Worm (Caenorhabditis elegans) whole organism, early embryonic: Measurements from ENCODE around the gene C36B7.5.

Experiments used
- B0310.2 ChIP-seq: sonication (generic microtip); optimal IDR thresholded peaks from 2 replicates; lab custom pipeline; 2016; ENCODE audit warnings: mild to moderate bottlenecking, missing genetic modification characterization, missing compliant biosample characterization
- F13C5.2 ChIP-seq: sonication (generic microtip); optimal IDR thresholded peaks from 2 replicates; lab custom pipeline; 2017; ENCODE audit warnings: mild to moderate bottlenecking, missing genetic modification characterization, inconsistent platforms, missing compliant biosample characterization
- aly-1 ChIP-seq: sonication (generic microtip); optimal IDR thresholded peaks from 2 replicates; lab custom pipeline; 2016; ENCODE audit warnings: missing genetic modification characterization, missing compliant biosample characterization
- ama-1 ChIP-seq: fragments of 150-350 bp; optimal IDR thresholded peaks from 2 replicates; lab custom pipeline; 2014
- ceh-13 ChIP-seq: fragments of 200-800 bp; sonication (Bioruptor generic); optimal IDR thresholded peaks from 2 replicates; lab custom pipeline; 2018; ENCODE audit warnings: mild to moderate bottlenecking, missing genetic modification characterization, missing compliant biosample characterization
- ceh-36 ChIP-seq: sonication (generic microtip); optimal IDR thresholded peaks from 2 replicates; lab custom pipeline; 2016; ENCODE audit warnings: missing genetic modification characterization, inconsistent platforms, missing compliant biosample characterization
- ets-7 ChIP-seq: sonication (generic microtip); optimal IDR thresholded peaks from 2 replicates; lab custom pipeline; 2016; ENCODE audit warnings: missing genotype, missing genetic modification characterization, missing compliant biosample characterization
- flt-1 ChIP-seq: fragments of 200-800 bp; sonication (Bioruptor generic); IDR thresholded peaks from 2 replicates; pipeline ENCODE4 v1.3.6; 2022; ENCODE audit warnings: missing genetic modification characterization, missing compliant biosample characterization
- hmbx-1 ChIP-seq: sonication (generic microtip); optimal IDR thresholded peaks from 2 replicates; lab custom pipeline; 2016; ENCODE audit warnings: mild to moderate bottlenecking, missing genetic modification characterization, missing compliant biosample characterization
- hmg-4 ChIP-seq: fragments of 200-800 bp; sonication (Bioruptor generic); optimal IDR thresholded peaks from 2 replicates; lab custom pipeline; 2018; ENCODE audit warnings: mild to moderate bottlenecking, missing genetic modification characterization, missing compliant biosample characterization
- hnd-1 ChIP-seq: sonication (generic microtip); optimal IDR thresholded peaks from 2 replicates; lab custom pipeline; 2016; ENCODE audit warnings: missing genetic modification characterization, missing compliant biosample characterization
- pes-1 ChIP-seq: fragments of 200-800 bp; sonication (Bioruptor generic); IDR thresholded peaks from 2 replicates; pipeline ENCODE4 v1.3.6; 2022; ENCODE audit warnings: missing genetic modification reagents, missing genetic modification characterization, missing compliant biosample characterization
- scrt-1 ChIP-seq: fragments of 200-800 bp; sonication (Bioruptor generic); IDR thresholded peaks from 2 replicates; pipeline ENCODE4 v1.3.6; 2022; ENCODE audit warnings: missing genetic modification characterization, missing compliant biosample characterization
- sea-1 ChIP-seq: fragments of 200-800 bp; sonication (Bioruptor generic); conservative IDR thresholded peaks from 2 replicates; pipeline ENCODE4 v1.3.6; 2022; ENCODE audit warnings: missing genetic modification characterization, missing compliant biosample characterization
- tbx-11 ChIP-seq: fragments of 200-800 bp; sonication (Bioruptor generic); IDR thresholded peaks from 2 replicates; pipeline ENCODE4 v1.3.6; 2022; ENCODE audit warnings: missing genetic modification characterization, missing compliant biosample characterization
- tbx-37 ChIP-seq: fragments of 200-800 bp; sonication (Bioruptor generic); conservative IDR thresholded peaks from 2 replicates; pipeline ENCODE4 v1.3.6; 2022; ENCODE audit warnings: missing genetic modification reagents, missing genetic modification characterization, missing compliant biosample characterization
- tra-4 ChIP-seq: sonication (generic microtip); optimal IDR thresholded peaks from 2 replicates; lab custom pipeline; 2017; ENCODE audit warnings: missing genetic modification characterization, missing compliant biosample characterization

C36B7.5 gene

ce11 chrX:7066003-7066402 is 30.2 kb downstream of the C36B7.5 start:
- TF ChIP-seq ama-1 (no peak), tra-4 (tag; lab: Kevin White, UChicago) (no peak), ceh-36 (no peak)

ce11 chrX:7063236-7063635 is 33.0 kb downstream of the C36B7.5 start, which contains the start of gene B0403.3:
TSS of gene B0403.3 (minus strand) at chrX:7063336.
- no peak for TF ChIP-seq pes-1 (GFP tag; lab: Robert Waterston, UW)
- no peak for TF ChIP-seq sea-1 (GFP tag; lab: Robert Waterston, UW)
- TF ChIP-seq ceh-13 (GFP tag; lab: Kevin White, UChicago), result no peak
- TF ChIP-seq hmbx-1, result no peak
- no peak for TF ChIP-seq aly-1
- TF ChIP-seq ets-7 (tag; lab: Kevin White, UChicago), result no peak
- TF ChIP-seq hmg-4, result no peak
- no peak for TF ChIP-seq tra-4 (tag; lab: Kevin White, UChicago)
- no peak for TF ChIP-seq tbx-11
- no peak for TF ChIP-seq B0310.2 (tag; lab: Kevin White, UChicago)
- TF ChIP-seq F13C5.2 (tag; lab: Kevin White, UChicago), result no peak
- TF ChIP-seq tbx-37 (GFP tag; lab: Robert Waterston, UW), result no peak

ce11 chrX:7061265-7061664 is 35.0 kb downstream of the C36B7.5 start:
- TF ChIP-seq tbx-11 (no peak), F13C5.2 (tag; lab: Kevin White, UChicago) (no peak), tbx-37 (GFP tag; lab: Robert Waterston, UW) (no peak)

- no peak for TF ChIP-seq ceh-13 (GFP tag; lab: Kevin White, UChicago)
- TF ChIP-seq hnd-1 (tag; lab: Kevin White, UChicago), result no peak
- TF ChIP-seq hmbx-1, result no peak
- no peak for TF ChIP-seq aly-1
- no peak for TF ChIP-seq F13C5.2 (tag; lab: Kevin White, UChicago)
- no peak for TF ChIP-seq sea-1 (GFP tag; lab: Robert Waterston, UW)
- TF ChIP-seq ets-7 (tag; lab: Kevin White, UChicago), result no peak
- TF ChIP-seq flt-1 (GFP tag; lab: Robert Waterston, UW), result no peak
- no peak for TF ChIP-seq pes-1 (GFP tag; lab: Robert Waterston, UW)
- TF ChIP-seq tbx-11, result no peak
- no peak for TF ChIP-seq ceh-36
These were observed 38.9 kb downstream of the C36B7.5 start, which contains the start of gene B0403.5 for ce11 chrX:7057357-7057756. TSS of gene B0403.5 (plus strand) at chrX:7057724.

- no peak for TF ChIP-seq ama-1
- TF ChIP-seq sea-1 (GFP tag; lab: Robert Waterston, UW), result no peak
- TF ChIP-seq scrt-1, result no peak
- no peak for TF ChIP-seq B0310.2 (tag; lab: Kevin White, UChicago)
- TF ChIP-seq tbx-37 (GFP tag; lab: Robert Waterston, UW), result no peak
- no peak for TF ChIP-seq hmg-4
- TF ChIP-seq aly-1, result no peak
- no peak for TF ChIP-seq ceh-36
- TF ChIP-seq ets-7 (tag; lab: Kevin White, UChicago), result no peak
- no peak for TF ChIP-seq flt-1 (GFP tag; lab: Robert Waterston, UW)
- TF ChIP-seq tra-4 (tag; lab: Kevin White, UChicago), result no peak
- no peak for TF ChIP-seq hnd-1 (tag; lab: Kevin White, UChicago)
These were observed 46.0 kb downstream of the C36B7.5 start, which contains the start of gene ubc-17 for ce11 chrX:7050290-7050689. TSS of gene ubc-17 (plus strand) at chrX:7050590.

ce11 chrX:7040760-7041159 is 55.5 kb downstream of the C36B7.5 start:
- TF ChIP-seq tbx-11, result no peak
- no peak for TF ChIP-seq hmg-4
- TF ChIP-seq tra-4 (tag; lab: Kevin White, UChicago), result no peak
- no peak for TF ChIP-seq hnd-1 (tag; lab: Kevin White, UChicago)
- TF ChIP-seq ceh-36, result no peak
- TF ChIP-seq B0310.2 (tag; lab: Kevin White, UChicago), result no peak
- TF ChIP-seq tbx-37 (GFP tag; lab: Robert Waterston, UW), result no peak
- no peak for TF ChIP-seq flt-1 (GFP tag; lab: Robert Waterston, UW)
- no peak for TF ChIP-seq sea-1 (GFP tag; lab: Robert Waterston, UW)
- no peak for TF ChIP-seq pes-1 (GFP tag; lab: Robert Waterston, UW)
- TF ChIP-seq F13C5.2 (tag; lab: Kevin White, UChicago), result no peak
- TF ChIP-seq ets-7 (tag; lab: Kevin White, UChicago), result no peak
- TF ChIP-seq ama-1, result no peak
- no peak for TF ChIP-seq scrt-1
- TF ChIP-seq aly-1, result no peak
- no peak for TF ChIP-seq hmbx-1
